Worm (Caenorhabditis elegans): Measurements from ENCODE around the gene jmjd-2.

The jmjd-2 gene

ce11 chrII:14244457-14245254 lies 1.3 kb upstream of the jmjd-2 start (continued):
- TF ChIP-seq ama-1 (optimal IDR thresholded peaks at IDR 0.05) (no peak), ama-1 (GFP tag; optimal IDR thresholded peaks at IDR 0.05) (no peak), ztf-18 (tag; optimal IDR thresholded peaks at IDR 0.05) (peak; percentile 70), sdz-38 (tag; optimal IDR thresholded peaks at IDR 0.05) (no peak)

ce11 chrII:14242259-14242658 lies 1.1 kb downstream of the jmjd-2 start:
- TF ChIP-seq snpc-1.1 (tag; optimal IDR thresholded peaks at IDR 0.05; ENCODE audit: insufficient read depth) (no peak), ceh-79 (tag; optimal IDR thresholded peaks at IDR 0.05) (no peak), pbrm-1 (GFP tag; IDR thresholded peaks at IDR 0.05) (no peak), Y53F4B.3 (GFP tag; IDR thresholded peaks at IDR 0.05) (no peak), sptf-2 (GFP tag; optimal IDR thresholded peaks at IDR 0.05) (no peak)

- TF ChIP-seq egrh-3 (GFP tag; IDR thresholded peaks at IDR 0.05) (peak; percentile 52; the same call in 1 of the 2 replicates), nhr-80 (tag; optimal IDR thresholded peaks at IDR 0.05) (no peak), Y95B8A.8 (GFP tag; IDR thresholded peaks at IDR 0.05) (no peak), nhr-27 (tag; optimal IDR thresholded peaks at IDR 0.05) (no peak), gei-17 (GFP tag; optimal IDR thresholded peaks at IDR 0.05) (no peak), zfh-2 (GFP tag; conservative IDR thresholded peaks at IDR 0.05) (peak; percentile 78)
Measured at ce11 chrII:14239924-14240323, 3.5 kb downstream of the jmjd-2 start.

ce11 chrII:14237245-14237806 lies 6.1 kb downstream of the jmjd-2 start:
- no peak for TF ChIP-seq mxl-1 (tag; optimal IDR thresholded peaks at IDR 0.05)
- no peak for TF ChIP-seq F33H1.4 (GFP tag; IDR thresholded peaks at IDR 0.05)
- no peak for TF ChIP-seq nhr-120 (GFP tag; IDR thresholded peaks at IDR 0.05)
- no peak for TF ChIP-seq egl-44 (GFP tag; IDR thresholded peaks at IDR 0.05)
- TF ChIP-seq Y67H2A.10 (GFP tag; conservative IDR thresholded peaks at IDR 0.05): no peak
- no peak for TF ChIP-seq F49E8.2 (tag; optimal IDR thresholded peaks at IDR 0.05; ENCODE audit: insufficient read depth)
- no peak for TF ChIP-seq let-607 (tag; optimal IDR thresholded peaks at IDR 0.05)
- no peak for TF ChIP-seq lin-35 (GFP tag; optimal IDR thresholded peaks at IDR 0.05)
- TF ChIP-seq pbrm-1 (GFP tag; IDR thresholded peaks at IDR 0.05): 0 out of 2 replicates have a peak, but pooled peaks have one; percentile 8
- TF ChIP-seq ceh-27 (GFP tag; optimal IDR thresholded peaks at IDR 0.05): no peak
- no peak for TF ChIP-seq tbx-9 (tag; optimal IDR thresholded peaks at IDR 0.05; ENCODE audit: borderline replicate concordance)
- no peak for TF ChIP-seq madf-6 (GFP tag; IDR thresholded peaks at IDR 0.05)
- no peak for TF ChIP-seq rcor-1 (GFP tag; IDR thresholded peaks at IDR 0.05)
- no peak for TF ChIP-seq C17E4.6 (GFP tag; IDR thresholded peaks at IDR 0.05)
- TF ChIP-seq B0336.3 (GFP tag; IDR thresholded peaks at IDR 0.05): 0 out of 2 replicates have a peak, but pooled peaks have one; percentile 35
- no peak for TF ChIP-seq nfya-2 (GFP tag; IDR thresholded peaks at IDR 0.05)
- peak; percentile 89 for TF ChIP-seq egrh-3 (GFP tag; IDR thresholded peaks at IDR 0.05)
- TF ChIP-seq die-1 (tag; optimal IDR thresholded peaks at IDR 0.05): no peak
- TF ChIP-seq F55B11.4 (tag; optimal IDR thresholded peaks at IDR 0.05; ENCODE audit: borderline replicate concordance, insufficient read depth): no peak
- no peak for TF ChIP-seq ceh-58 (GFP tag; IDR thresholded peaks at IDR 0.05)
- no peak for TF ChIP-seq F23B12.7 (tag; optimal IDR thresholded peaks at IDR 0.05; ENCODE audit: insufficient read depth)
- no peak for TF ChIP-seq T26A5.8 (tag; optimal IDR thresholded peaks at IDR 0.05)
- 0 out of 2 replicates have a peak, but pooled peaks have one; percentile 34 for TF ChIP-seq nfyb-1 (GFP tag; IDR thresholded peaks at IDR 0.05)
- no peak for TF ChIP-seq fkh-3 (tag; optimal IDR thresholded peaks at IDR 0.05)
- no peak for TF ChIP-seq cebp-1 (GFP tag; IDR thresholded peaks at IDR 0.05)
- TF ChIP-seq cebp-1 (tag; optimal IDR thresholded peaks at IDR 0.05): no peak
- TF ChIP-seq ztf-26 (tag; optimal IDR thresholded peaks at IDR 0.05): no peak
- TF ChIP-seq lir-1 (GFP tag; conservative IDR thresholded peaks at IDR 0.05): no peak
- TF ChIP-seq lin-26 (GFP tag; IDR thresholded peaks at IDR 0.05): no peak

Data from whole organism, young adult.